Fruit fly (Drosophila melanogaster) whole organism, embryonic: ENCODE measurements around the gene CG43658.
A peak's percentile ranks its signal among the peaks of the same experiment; 100 is the strongest.

Source experiments
- Atf-2 ChIP-seq: fragments of 200-800 bp; sonication (Bioruptor generic); optimal IDR thresholded peaks from 2 replicates; lab custom pipeline; 2016; ENCODE audit warnings: missing biosample characterization, missing genetic modification characterization
- B-H2 ChIP-seq: fragments of 200-800 bp; sonication (Bioruptor generic); optimal IDR thresholded peaks from 2 replicates; lab custom pipeline; 2018; ENCODE audit warnings: missing biosample characterization, mild to moderate bottlenecking, missing genetic modification characterization
- CG1233 ChIP-seq: fragments of 200-800 bp; sonication (Bioruptor generic); optimal IDR thresholded peaks from 4 replicates; lab custom pipeline; 2018; ENCODE audit warnings: missing biosample characterization, mild to moderate bottlenecking, missing genetic modification characterization
- CG15011 ChIP-seq: fragments of 200-800 bp; sonication (Bioruptor generic); optimal IDR thresholded peaks from 3 replicates; lab custom pipeline; 2018; ENCODE audit warnings: missing biosample characterization, mild to moderate bottlenecking, missing genetic modification characterization
- CG17568 ChIP-seq: fragments of 200-800 bp; sonication (Bioruptor generic); optimal IDR thresholded peaks from 2 replicates; lab custom pipeline; 2018; ENCODE audit warnings: missing biosample characterization, mild to moderate bottlenecking, missing genetic modification characterization, moderate library complexity
- CG2116 ChIP-seq: fragments of 200-800 bp; sonication (Bioruptor generic); optimal IDR thresholded peaks from 3 replicates; lab custom pipeline; 2018; ENCODE audit warnings: missing biosample characterization, mild to moderate bottlenecking, missing genetic modification characterization
- CG2199 ChIP-seq: fragments of 200-800 bp; sonication (Bioruptor generic); IDR thresholded peaks from 3 replicates; pipeline ENCODE4 v1.3.6; 2022; ENCODE audit warnings: missing biosample characterization, missing genetic modification characterization
- CG31441 ChIP-seq: fragments of 200-800 bp; sonication (Bioruptor generic); IDR thresholded peaks from 2 replicates; pipeline ENCODE4 v1.3.6; 2022; ENCODE audit warnings: missing biosample characterization, missing genetic modification characterization
- CG43689 ChIP-seq: fragments of 200-800 bp; sonication (Bioruptor generic); IDR thresholded peaks from 2 replicates; pipeline ENCODE4 v1.3.6; 2022; ENCODE audit warnings: missing biosample characterization, missing genetic modification characterization
- CG4730 ChIP-seq: fragments of 200-800 bp; sonication (Bioruptor generic); IDR thresholded peaks from 2 replicates; pipeline ENCODE4 v1.3.6; 2022; ENCODE audit warnings: missing biosample characterization, missing genetic modification characterization
- CG6689 ChIP-seq: fragments of 200-800 bp; sonication (Bioruptor generic); IDR thresholded peaks from 2 replicates; pipeline ENCODE4 v1.3.6; 2022; ENCODE audit warnings: missing biosample characterization, missing genetic modification characterization
- CG6791 ChIP-seq: fragments of 200-800 bp; sonication (Bioruptor generic); IDR thresholded peaks from 3 replicates; pipeline ENCODE4 v1.3.6; 2022; ENCODE audit warnings: missing biosample characterization, missing genetic modification characterization; ENCODE audit not compliant: partially characterized antibody
- CG6813 ChIP-seq: fragments of 200-800 bp; sonication (Bioruptor generic); optimal IDR thresholded peaks from 2 replicates; lab custom pipeline; 2017; ENCODE audit warnings: missing biosample characterization, missing genetic modification characterization, mild to moderate bottlenecking, moderate library complexity, missing genetic modification reagents
- CG8359 ChIP-seq: fragments of 200-800 bp; sonication (Bioruptor generic); optimal IDR thresholded peaks from 2 replicates; lab custom pipeline; 2017; ENCODE audit warnings: missing biosample characterization, mild to moderate bottlenecking, missing genetic modification characterization, borderline replicate concordance
- CHES-1-like ChIP-seq: fragments of 200-800 bp; sonication (Bioruptor generic); optimal IDR thresholded peaks from 2 replicates; lab custom pipeline; 2016; ENCODE audit warnings: missing biosample characterization, missing genetic modification characterization
- D19B ChIP-seq: fragments of 200-800 bp; sonication (Bioruptor generic); optimal IDR thresholded peaks from 2 replicates; lab custom pipeline; 2017; ENCODE audit warnings: missing biosample characterization, mild to moderate bottlenecking, missing genetic modification characterization
- E2f2 ChIP-seq: fragments of 200-800 bp; sonication (Bioruptor generic); IDR thresholded peaks from 2 replicates; pipeline ENCODE4 v1.3.6; 2022; ENCODE audit warnings: missing biosample characterization, missing genetic modification characterization
- Ets97D ChIP-seq: fragments of 200-800 bp; sonication (Bioruptor generic); optimal IDR thresholded peaks from 3 replicates; lab custom pipeline; 2016; ENCODE audit warnings: missing biosample characterization, missing genetic modification characterization
- H15 ChIP-seq: fragments of 200-800 bp; sonication (Bioruptor generic); IDR thresholded peaks from 3 replicates; pipeline ENCODE4 v1.3.6; 2022; ENCODE audit warnings: missing biosample characterization, missing genetic modification characterization
- HLH4C ChIP-seq: fragments of 200-800 bp; sonication (Bioruptor generic); IDR thresholded peaks from 3 replicates; pipeline ENCODE4 v1.3.6; 2022; ENCODE audit warnings: missing biosample characterization, missing genetic modification characterization; ENCODE audit not compliant: partially characterized antibody
- HLHmδ ChIP-seq: fragments of 200-800 bp; sonication (Bioruptor generic); optimal IDR thresholded peaks from 2 replicates; lab custom pipeline; 2018; ENCODE audit warnings: missing biosample characterization, mild to moderate bottlenecking, missing genetic modification characterization, moderate library complexity
- Hsf ChIP-seq: fragments of 200-800 bp; sonication (Bioruptor generic); optimal IDR thresholded peaks from 3 replicates; lab custom pipeline; 2016; ENCODE audit warnings: missing biosample characterization, missing genetic modification characterization
- MBD-R2 ChIP-seq: fragments of 200-800 bp; sonication (Bioruptor generic); IDR thresholded peaks from 2 replicates; pipeline ENCODE4 v1.3.6; 2022; ENCODE audit warnings: missing biosample characterization, missing genetic modification characterization
- Mad ChIP-seq: fragments of 200-800 bp; sonication (Bioruptor generic); optimal IDR thresholded peaks from 2 replicates; lab custom pipeline; 2016; ENCODE audit warnings: missing biosample characterization, missing genetic modification characterization
- Meics ChIP-seq: fragments of 200-800 bp; sonication (Bioruptor generic); optimal IDR thresholded peaks from 2 replicates; lab custom pipeline; 2017; ENCODE audit warnings: missing biosample characterization, mild to moderate bottlenecking, missing genetic modification characterization
- NfI ChIP-seq: fragments of 200-800 bp; sonication (Bioruptor generic); optimal IDR thresholded peaks from 3 replicates; lab custom pipeline; 2018; ENCODE audit warnings: missing biosample characterization, mild to moderate bottlenecking, missing genetic modification characterization, moderate library complexity
- Scr ChIP-seq: fragments of 200-800 bp; sonication (Bioruptor generic); IDR thresholded peaks from 2 replicates; pipeline ENCODE4 v1.3.6; 2022; ENCODE audit warnings: missing biosample characterization, missing genetic modification characterization; ENCODE audit not compliant: partially characterized antibody
- Sin3A ChIP-seq: fragments of >200 bp; optimal IDR thresholded peaks from 2 replicates; lab custom pipeline; 2018
- Sry-β ChIP-seq: fragments of 200-800 bp; sonication (Bioruptor generic); optimal IDR thresholded peaks from 2 replicates; lab custom pipeline; 2018; ENCODE audit warnings: missing biosample characterization, mild to moderate bottlenecking, missing genetic modification characterization, moderate library complexity
- Vsx1 ChIP-seq: fragments of 200-800 bp; sonication (Bioruptor generic); optimal IDR thresholded peaks from 2 replicates; lab custom pipeline; 2017; ENCODE audit warnings: missing biosample characterization, mild to moderate bottlenecking, missing genetic modification characterization, missing genetic modification reagents
- ato ChIP-seq: fragments of 200-800 bp; sonication (Bioruptor generic); IDR thresholded peaks from 2 replicates; pipeline ENCODE4 v1.3.6; 2022; ENCODE audit warnings: missing biosample characterization, missing genetic modification characterization; ENCODE audit not compliant: partially characterized antibody
- dm ChIP-seq: fragments of 200-800 bp; sonication (Bioruptor generic); optimal IDR thresholded peaks from 3 replicates; lab custom pipeline; 2016; ENCODE audit warnings: missing biosample characterization, missing genetic modification characterization
- gcm ChIP-seq: fragments of 200-800 bp; sonication (Bioruptor generic); optimal IDR thresholded peaks from 2 replicates; lab custom pipeline; 2019; ENCODE audit warnings: missing biosample characterization, mild to moderate bottlenecking, missing genetic modification characterization, moderate library complexity
- jing ChIP-seq: fragments of 200-800 bp; sonication (Bioruptor generic); optimal IDR thresholded peaks from 2 replicates; lab custom pipeline; 2018; ENCODE audit warnings: missing biosample characterization, mild to moderate bottlenecking, missing genetic modification characterization
- klu ChIP-seq: fragments of 200-800 bp; sonication (Bioruptor generic); IDR thresholded peaks from 2 replicates; pipeline ENCODE4 v1.3.6; 2022; ENCODE audit warnings: missing biosample characterization, missing genetic modification characterization
- lbe ChIP-seq: fragments of 200-800 bp; sonication (Bioruptor generic); optimal IDR thresholded peaks from 2 replicates; lab custom pipeline; 2016; ENCODE audit warnings: missing biosample characterization, mild to moderate bottlenecking, missing genetic modification characterization
- lola ChIP-seq, 3 experiments: fragments of >200 bp in 2 of 3; fragments of 200-800 bp in 1 of 3; sonication (Bioruptor generic) in 1 of 3; optimal IDR thresholded peaks; 2 replicates each; lab custom pipeline; 2017 to 2019; ENCODE audit warnings: missing biosample characterization in 3 of 3, missing genetic modification characterization in 3 of 3, mild to moderate bottlenecking in 1 of 3, moderate library complexity in 1 of 3
- mld ChIP-seq: fragments of 200-800 bp; sonication (Bioruptor generic); IDR thresholded peaks from 3 replicates; pipeline ENCODE4 v1.3.6; 2022; ENCODE audit warnings: missing biosample characterization, missing genetic modification characterization; ENCODE audit not compliant: partially characterized antibody
- nau ChIP-seq: fragments of 200-800 bp; sonication (Bioruptor generic); optimal IDR thresholded peaks from 3 replicates; lab custom pipeline; 2017; ENCODE audit warnings: missing biosample characterization, mild to moderate bottlenecking, missing genetic modification characterization, missing genetic modification reagents
- oc ChIP-seq: fragments of 200-800 bp; sonication (Bioruptor generic); optimal IDR thresholded peaks from 2 replicates; lab custom pipeline; 2018; ENCODE audit warnings: missing biosample characterization, mild to moderate bottlenecking, missing genetic modification characterization, moderate library complexity
- pan ChIP-seq, 4 experiments: fragments of >200 bp in 3 of 4; fragments of 200-800 bp in 1 of 4; sonication (Bioruptor generic) in 1 of 4; optimal IDR thresholded peaks in 3 of 4; IDR thresholded peaks in 1 of 4; 2 replicates each; pipeline versions ENCODE4 v1.3.6 to Lab custom; 2017 to 2022; ENCODE audit warnings: missing biosample characterization in 2 of 4, missing genetic modification characterization in 2 of 4, mixed read lengths in 1 of 4
- pho ChIP-seq: fragments of 200-800 bp; sonication (Bioruptor generic); optimal IDR thresholded peaks from 2 replicates; lab custom pipeline; 2016; ENCODE audit warnings: missing biosample characterization, missing genetic modification characterization
- psq ChIP-seq: fragments of 200-800 bp; sonication (Bioruptor generic); optimal IDR thresholded peaks from 2 replicates; lab custom pipeline; 2017; ENCODE audit warnings: missing biosample characterization, missing genetic modification characterization
- pzg ChIP-seq: fragments of 200-800 bp; sonication (Bioruptor generic); optimal IDR thresholded peaks from 3 replicates; lab custom pipeline; 2018; ENCODE audit warnings: missing biosample characterization, mild to moderate bottlenecking, missing genetic modification characterization, moderate library complexity
- schlank ChIP-seq: fragments of 200-800 bp; sonication (Bioruptor generic); optimal IDR thresholded peaks from 2 replicates; lab custom pipeline; 2018; ENCODE audit warnings: missing biosample characterization, mild to moderate bottlenecking, missing genetic modification characterization
- sna ChIP-seq: fragments of 200-800 bp; sonication (Bioruptor generic); IDR thresholded peaks from 2 replicates; pipeline ENCODE4 v1.3.6; 2022; ENCODE audit warnings: missing biosample characterization, missing genetic modification characterization; ENCODE audit not compliant: partially characterized antibody
- tap ChIP-seq: fragments of 200-800 bp; optimal IDR thresholded peaks from 3 replicates; lab custom pipeline; 2019; ENCODE audit warnings: missing biosample characterization, mild to moderate bottlenecking, missing genetic modification characterization, moderate library complexity
- usp ChIP-seq: fragments of >200 bp; optimal IDR thresholded peaks from 2 replicates; lab custom pipeline; 2017; ENCODE audit warnings: missing biosample characterization, missing genetic modification characterization
- wdn ChIP-seq: fragments of 200-800 bp; sonication (Bioruptor generic); IDR thresholded peaks from 2 replicates; pipeline ENCODE4 v1.3.6; 2022; ENCODE audit warnings: missing biosample characterization, missing genetic modification characterization
- yki ChIP-seq: fragments of >200 bp; optimal IDR thresholded peaks from 3 replicates; lab custom pipeline; 2018

The CG43658 gene

DNA sequence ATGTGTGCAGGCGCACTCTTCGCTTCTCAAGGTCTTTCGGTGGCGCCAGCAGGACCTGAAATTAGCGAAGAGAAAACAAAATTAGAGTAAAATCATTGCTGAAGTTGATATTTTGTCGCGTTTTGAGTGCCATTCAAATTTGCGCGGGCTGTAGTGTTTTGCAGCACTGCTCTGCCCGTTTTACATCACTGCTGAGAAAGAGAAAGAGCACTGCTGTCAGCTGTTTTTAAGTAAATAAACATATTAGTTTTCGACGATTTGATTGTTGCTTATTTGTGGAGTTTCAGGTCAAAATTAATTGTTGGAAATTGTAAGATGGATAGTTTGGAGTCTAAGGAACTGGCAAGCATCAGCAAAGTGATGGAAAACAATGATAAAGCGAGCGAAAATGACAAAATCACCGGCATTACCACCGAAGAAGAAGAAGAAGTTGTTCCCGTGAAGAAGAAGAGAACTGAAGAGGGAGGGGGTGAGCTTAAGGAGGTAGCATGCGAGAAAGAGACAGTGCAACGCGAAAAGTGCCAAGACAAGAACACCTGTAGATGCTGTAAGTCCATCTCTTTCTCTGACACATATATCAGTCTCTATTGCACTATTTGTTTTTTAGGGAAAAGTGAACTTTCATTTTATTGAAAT is 137.6 kb downstream of the CG43658 start, which contains the start of gene ENGase (continued):
- peak; percentile 93 for TF ChIP-seq E2f2 (GFP tag; lab: Robert Waterston, UW)
- no peak for TF ChIP-seq CG6689
- TF ChIP-seq HLH4C (GFP tag; lab: Robert Waterston, UW), result no peak
- TF ChIP-seq Hsf (GFP tag; lab: Kevin White, UChicago), result no peak
- TF ChIP-seq jing, result no peak
- no peak for TF ChIP-seq CG15011 (GFP tag; lab: Kevin White, UChicago)
- no peak for TF ChIP-seq CG2199
- TF ChIP-seq ato (GFP tag; lab: Robert Waterston, UW), result no peak
- no peak for TF ChIP-seq Scr (GFP tag; lab: Robert Waterston, UW)
- peak; percentile 70 for TF ChIP-seq MBD-R2 (GFP tag; lab: Robert Waterston, UW)
- no peak for TF ChIP-seq B-H2
- no peak for TF ChIP-seq gcm (GFP tag; lab: Kevin White, UChicago)
- no peak for TF ChIP-seq schlank (tag; lab: Kevin White, UChicago)
- no peak for TF ChIP-seq lola (GFP tag; optimal IDR thresholded peaks at IDR 0.05; lab: Kevin White, UChicago)
- no peak for TF ChIP-seq pan (optimal IDR thresholded peaks at IDR 0.05; lab: Kevin White, UChicago)
- TF ChIP-seq pan (GFP tag; optimal IDR thresholded peaks at IDR 0.05 in 1 of 2, IDR thresholded peaks at IDR 0.05 in 1 of 2), result no peak
- peak; percentile 12 for TF ChIP-seq dm (GFP tag; lab: Kevin White, UChicago)
- TF ChIP-seq CG2116, result peak; percentile 5
- no peak for TF ChIP-seq CG17568 (GFP tag; lab: Kevin White, UChicago)
- no peak for TF ChIP-seq nau (GFP tag; lab: Kevin White, UChicago)
- no peak for TF ChIP-seq tap (tag; lab: Kevin White, UChicago)
- no peak for TF ChIP-seq yki
- no peak for TF ChIP-seq Meics
- no peak for TF ChIP-seq Atf-2 (GFP tag; lab: Kevin White, UChicago)
- TF ChIP-seq Ets97D (GFP tag; lab: Kevin White, UChicago), result peak; percentile 16
- no peak for TF ChIP-seq D19B (GFP tag; lab: Kevin White, UChicago)
- peak; percentile 18 for TF ChIP-seq NfI (GFP tag; lab: Kevin White, UChicago)
- no peak for TF ChIP-seq mld (GFP tag; lab: Robert Waterston, UW)
- no peak for TF ChIP-seq oc
- TF ChIP-seq CG31441 (GFP tag; lab: Robert Waterston, UW), result no peak
- TF ChIP-seq pho, result no peak
- TF ChIP-seq pzg (GFP tag; lab: Kevin White, UChicago), result peak; percentile 23
- no peak for TF ChIP-seq H15 (GFP tag; lab: Robert Waterston, UW)
- no peak for TF ChIP-seq Mad (GFP tag; lab: Kevin White, UChicago)
- no peak for TF ChIP-seq CG43689 (GFP tag; lab: Robert Waterston, UW)
- no peak for TF ChIP-seq Sry-β (GFP tag; lab: Kevin White, UChicago)
- TF ChIP-seq CG8359 (GFP tag; lab: Kevin White, UChicago), result no peak
- no peak for TF ChIP-seq sna
- no peak for TF ChIP-seq CG1233 (GFP tag; lab: Kevin White, UChicago)
- no peak for TF ChIP-seq lbe (GFP tag; lab: Kevin White, UChicago)
- no peak for TF ChIP-seq CG4730 (GFP tag; lab: Robert Waterston, UW)
- no peak for TF ChIP-seq HLHmδ (GFP tag; lab: Kevin White, UChicago)
- no peak for TF ChIP-seq psq
- TF ChIP-seq klu, result no peak
- no peak for TF ChIP-seq CG6813
- no peak for TF ChIP-seq usp (GFP tag; lab: Kevin White, UChicago)
- TF ChIP-seq Sin3A (lab: Kevin White, UChicago), result peak; percentile 76
- TF ChIP-seq wdn (GFP tag; lab: Robert Waterston, UW), result no peak
- no peak for TF ChIP-seq Vsx1 (GFP tag; lab: Kevin White, UChicago)
- no peak for TF ChIP-seq CG6791
- peak; percentile 33 for TF ChIP-seq CHES-1-like
